Worm (Caenorhabditis elegans) whole organism, L2 larva: ENCODE measurements around the gene aqp-7.

Experiments used
- ZK546.5 ChIP-seq: sonication (generic microtip); optimal IDR thresholded peaks from 2 replicates; lab custom pipeline; 2017; ENCODE audit warnings: missing biosample characterization, missing genetic modification characterization
- ama-1 ChIP-seq: fragments of 150-350 bp; optimal IDR thresholded peaks from 2 replicates; lab custom pipeline; 2018; ENCODE audit warnings: inconsistent platforms
- blmp-1 ChIP-seq: sonication (generic microtip); optimal IDR thresholded peaks from 2 replicates; lab custom pipeline; 2017; ENCODE audit warnings: missing genetic modification characterization, mild to moderate bottlenecking, missing compliant biosample characterization, antibody characterized with exemption, moderate library complexity; ENCODE audit not compliant: insufficient read depth
- elt-1 ChIP-seq: fragments of 150-350 bp; optimal IDR thresholded peaks from 2 replicates; lab custom pipeline; 2014; ENCODE audit warnings: missing biosample characterization, missing genetic modification characterization
- lin-13 ChIP-seq: fragments of 150-350 bp; optimal IDR thresholded peaks from 2 replicates; lab custom pipeline; 2014; ENCODE audit warnings: missing biosample characterization, missing genetic modification reagents, missing genetic modification characterization
- lin-39 ChIP-seq: fragments of 150-350 bp; optimal IDR thresholded peaks from 2 replicates; lab custom pipeline; 2014; ENCODE audit warnings: missing biosample characterization, missing genetic modification reagents, missing genetic modification characterization
- mbf-1 ChIP-seq: sonication (generic microtip); optimal IDR thresholded peaks from 2 replicates; lab custom pipeline; 2017; ENCODE audit warnings: missing biosample characterization, missing genetic modification characterization
- nhr-11 ChIP-seq: fragments of 150-350 bp; optimal IDR thresholded peaks from 2 replicates; lab custom pipeline; 2014; ENCODE audit warnings: missing biosample characterization, missing genetic modification characterization
- nhr-12 ChIP-seq: fragments of 150-350 bp; optimal IDR thresholded peaks from 2 replicates; lab custom pipeline; 2014; ENCODE audit warnings: missing biosample characterization, missing genetic modification characterization
- nhr-25 ChIP-seq: fragments of 150-350 bp; sonication (generic microtip); optimal IDR thresholded peaks from 3 replicates; lab custom pipeline; 2014; ENCODE audit warnings: missing biosample characterization, missing genetic modification characterization
- snpc-4 ChIP-seq: fragments of 150-350 bp; optimal IDR thresholded peaks from 2 replicates; lab custom pipeline; 2014; ENCODE audit warnings: missing biosample characterization, missing genetic modification characterization
- unc-39 ChIP-seq: fragments of 150-350 bp; optimal IDR thresholded peaks from 2 replicates; lab custom pipeline; 2014; ENCODE audit warnings: missing biosample characterization, missing genetic modification characterization
- unc-62 ChIP-seq: fragments of 150-350 bp; optimal IDR thresholded peaks from 2 replicates; lab custom pipeline; 2014; ENCODE audit warnings: missing biosample characterization, missing genetic modification reagents, missing genetic modification characterization

ce11 chrX:3035972-3036379, 11.1 kb downstream of the aqp-7 start:
- TF ChIP-seq nhr-11 (tag; lab: Kevin White, UChicago) (peak; percentile 83), snpc-4 (peak; percentile 83), nhr-12 (tag; lab: Kevin White, UChicago) (peak; percentile 48), ZK546.5 (peak; percentile 41), nhr-25 (tag; lab: Kevin White, UChicago) (peak; percentile 83), ama-1 (lab: Kevin White, UChicago) (peak; percentile 62), lin-13 (GFP tag; lab: Kevin White, UChicago) (peak; percentile 90), elt-1 (no peak), lin-39 (tag; lab: Kevin White, UChicago) (peak; percentile 75), unc-62 (GFP tag; lab: Kevin White, UChicago) (no peak), mbf-1 (peak; percentile 59), unc-39 (tag; lab: Kevin White, UChicago) (no peak), blmp-1 (tag; lab: Kevin White, UChicago) (peak; percentile 54)
